Worm (Caenorhabditis elegans) whole organism, mixed stage, embryonic: ENCODE measurements around the gene T23G4.2.

Experiments
- ceh-43 ChIP-seq: fragments of 200-800 bp; sonication (Bioruptor generic); optimal IDR thresholded peaks from 2 replicates; lab custom pipeline; 2018; ENCODE audit warnings: mild to moderate bottlenecking, missing genetic modification characterization, moderate library complexity, missing compliant biosample characterization
- nhr-237 ChIP-seq: fragments of 150-350 bp; optimal IDR thresholded peaks from 2 replicates; lab custom pipeline; 2014; ENCODE audit warnings: missing biosample characterization, missing genetic modification characterization

- no peak for TF ChIP-seq ceh-43
- TF ChIP-seq nhr-237 (tag; lab: Kevin White, UChicago), result no peak
Observed at ce11 chrIV:13727865-13728264, 38.5 kb upstream of the T23G4.2 start.
